Fruit fly (Drosophila melanogaster) whole organism, embryonic: Measurements from ENCODE around the gene P5CDh2.

Experiments
- CG10959 ChIP-seq: fragments of 200-800 bp; sonication (Bioruptor generic); IDR thresholded peaks from 2 replicates; pipeline ENCODE4 v1.3.6; 2022; ENCODE audit warnings: missing biosample characterization, missing genetic modification characterization
- CG11398 ChIP-seq: fragments of 200-800 bp; sonication (Bioruptor generic); optimal IDR thresholded peaks from 2 replicates; lab custom pipeline; 2016; ENCODE audit warnings: missing biosample characterization, missing genetic modification characterization
- CG11456 ChIP-seq: fragments of 200-800 bp; sonication (Bioruptor generic); IDR thresholded peaks from 3 replicates; pipeline ENCODE4 v1.3.6; 2022; ENCODE audit warnings: missing biosample characterization, missing genetic modification characterization
- CG1233 ChIP-seq: fragments of 200-800 bp; sonication (Bioruptor generic); optimal IDR thresholded peaks from 4 replicates; lab custom pipeline; 2018; ENCODE audit warnings: missing biosample characterization, mild to moderate bottlenecking, missing genetic modification characterization
- CG12659 ChIP-seq: fragments of 200-800 bp; sonication (Bioruptor generic); optimal IDR thresholded peaks from 3 replicates; lab custom pipeline; 2017; ENCODE audit warnings: mild to moderate bottlenecking, missing biosample characterization, missing genetic modification reagents, missing genetic modification characterization
- CG13123 ChIP-seq: fragments of 200-800 bp; sonication (Bioruptor generic); optimal IDR thresholded peaks from 2 replicates; lab custom pipeline; 2016; ENCODE audit warnings: missing biosample characterization, missing genetic modification characterization
- CG13287 ChIP-seq: fragments of 200-800 bp; sonication (Bioruptor generic); IDR thresholded peaks from 2 replicates; pipeline ENCODE4 v1.3.6; 2022; ENCODE audit warnings: missing biosample characterization, missing genetic modification characterization; ENCODE audit not compliant: partially characterized antibody
- CG14965 ChIP-seq: fragments of 200-800 bp; sonication (Bioruptor generic); optimal IDR thresholded peaks from 2 replicates; lab custom pipeline; 2016; ENCODE audit warnings: missing biosample characterization, missing genetic modification characterization, borderline replicate concordance
- CG15011 ChIP-seq: fragments of 200-800 bp; sonication (Bioruptor generic); optimal IDR thresholded peaks from 3 replicates; lab custom pipeline; 2018; ENCODE audit warnings: missing biosample characterization, mild to moderate bottlenecking, missing genetic modification characterization
- CG15073 ChIP-seq: fragments of 200-800 bp; sonication (Bioruptor generic); optimal IDR thresholded peaks from 2 replicates; lab custom pipeline; 2016; ENCODE audit warnings: missing biosample characterization, missing genetic modification characterization
- CG1602 ChIP-seq: fragments of 200-800 bp; sonication (Bioruptor generic); optimal IDR thresholded peaks from 3 replicates; lab custom pipeline; 2016; ENCODE audit warnings: missing biosample characterization, missing genetic modification characterization
- CG16815 ChIP-seq: fragments of 200-800 bp; sonication (Bioruptor generic); optimal IDR thresholded peaks from 3 replicates; lab custom pipeline; 2017; ENCODE audit warnings: missing biosample characterization, mild to moderate bottlenecking, missing genetic modification characterization
- CG17912 ChIP-seq: fragments of 200-800 bp; sonication (Bioruptor generic); optimal IDR thresholded peaks from 2 replicates; lab custom pipeline; 2018; ENCODE audit warnings: missing biosample characterization, mild to moderate bottlenecking, missing genetic modification characterization
- CG34224 ChIP-seq: fragments of 200-800 bp; sonication (Bioruptor generic); IDR thresholded peaks from 3 replicates; pipeline ENCODE4 v1.3.6; 2022; ENCODE audit warnings: missing biosample characterization, missing genetic modification characterization; ENCODE audit not compliant: partially characterized antibody
- CG3838 ChIP-seq: fragments of 200-800 bp; sonication (Bioruptor generic); optimal IDR thresholded peaks from 3 replicates; lab custom pipeline; 2016; ENCODE audit warnings: missing biosample characterization, missing genetic modification characterization
- CG43689 ChIP-seq: fragments of 200-800 bp; sonication (Bioruptor generic); IDR thresholded peaks from 2 replicates; pipeline ENCODE4 v1.3.6; 2022; ENCODE audit warnings: missing biosample characterization, missing genetic modification characterization
- CG5953 ChIP-seq: fragments of 200-800 bp; sonication (Bioruptor generic); IDR thresholded peaks from 2 replicates; pipeline ENCODE4 v1.3.6; 2022; ENCODE audit warnings: missing biosample characterization, missing genetic modification characterization
- CG7271 ChIP-seq: fragments of 200-800 bp; sonication (Bioruptor generic); optimal IDR thresholded peaks from 2 replicates; lab custom pipeline; 2018; ENCODE audit warnings: missing biosample characterization, mild to moderate bottlenecking, missing genetic modification characterization, moderate library complexity
- CG8290 ChIP-seq, 3 experiments: fragments of 200-800 bp; sonication (Bioruptor generic); optimal IDR thresholded peaks; 2 replicates each; lab custom pipeline; 2016 to 2019; ENCODE audit warnings: missing biosample characterization in 3 of 3, missing genetic modification characterization in 3 of 3, mild to moderate bottlenecking in 2 of 3, moderate library complexity in 1 of 3
- CG8765 ChIP-seq: fragments of 200-800 bp; sonication (Bioruptor generic); IDR thresholded peaks from 2 replicates; pipeline ENCODE4 v1.3.6; 2022; ENCODE audit warnings: missing biosample characterization, missing genetic modification characterization
- CG9609 ChIP-seq: fragments of 200-800 bp; sonication (Bioruptor generic); optimal IDR thresholded peaks from 3 replicates; lab custom pipeline; 2016; ENCODE audit warnings: missing biosample characterization, missing genetic modification characterization
- E2f1 ChIP-seq: fragments of 200-800 bp; sonication (Bioruptor generic); IDR thresholded peaks from 2 replicates; pipeline ENCODE4 v1.3.6; 2022; ENCODE audit warnings: missing biosample characterization, missing genetic modification characterization
- Hey ChIP-seq: fragments of 200-800 bp; sonication (Bioruptor generic); optimal IDR thresholded peaks from 3 replicates; lab custom pipeline; 2018; ENCODE audit warnings: missing biosample characterization, mild to moderate bottlenecking, missing genetic modification characterization
- Lhr ChIP-seq: fragments of 200-800 bp; sonication (Bioruptor generic); optimal IDR thresholded peaks from 3 replicates; lab custom pipeline; 2017; ENCODE audit warnings: mild to moderate bottlenecking, missing biosample characterization, missing genetic modification reagents, missing genetic modification characterization
- Lpt ChIP-seq: fragments of >200 bp; optimal IDR thresholded peaks from 2 replicates; lab custom pipeline; 2018; ENCODE audit warnings: missing biosample characterization, missing genetic modification characterization
- Mes4 ChIP-seq: fragments of 200-800 bp; sonication (Bioruptor generic); optimal IDR thresholded peaks from 2 replicates; lab custom pipeline; 2016; ENCODE audit warnings: missing biosample characterization, missing genetic modification characterization
- NfI ChIP-seq: fragments of 200-800 bp; sonication (Bioruptor generic); optimal IDR thresholded peaks from 3 replicates; lab custom pipeline; 2018; ENCODE audit warnings: missing biosample characterization, mild to moderate bottlenecking, missing genetic modification characterization, moderate library complexity
- Sox102F ChIP-seq: fragments of 200-800 bp; sonication (Bioruptor generic); optimal IDR thresholded peaks from 2 replicates; lab custom pipeline; 2018; ENCODE audit warnings: missing biosample characterization, mild to moderate bottlenecking, missing genetic modification characterization, moderate library complexity
- Trl ChIP-seq, 3 experiments: fragments of >200 bp in 2 of 3; fragments of 200-800 bp in 1 of 3; sonication (Bioruptor generic) in 1 of 3; optimal IDR thresholded peaks; 2 replicates in 1 of 3; 3 replicates in 2 of 3; lab custom pipeline; 2016 to 2017; ENCODE audit warnings: missing biosample characterization in 1 of 3, missing genetic modification characterization in 1 of 3
- bigmax ChIP-seq: fragments of 200-800 bp; sonication (Bioruptor generic); optimal IDR thresholded peaks from 2 replicates; lab custom pipeline; 2018; ENCODE audit warnings: missing biosample characterization, mild to moderate bottlenecking, missing genetic modification characterization
- cato ChIP-seq: fragments of 200-800 bp; sonication (Bioruptor generic); optimal IDR thresholded peaks from 2 replicates; lab custom pipeline; 2016; ENCODE audit warnings: missing biosample characterization, missing genetic modification characterization, borderline replicate concordance
- crp ChIP-seq, 2 experiments: fragments of 200-800 bp; sonication (Bioruptor generic); optimal IDR thresholded peaks; 2 replicates in 1 of 2; 3 replicates in 1 of 2; lab custom pipeline; 2017; ENCODE audit warnings: missing biosample characterization in 2 of 2, missing genetic modification characterization in 2 of 2, mild to moderate bottlenecking in 1 of 2, moderate library complexity in 1 of 2
- en ChIP-seq: fragments of 200-800 bp; sonication (Bioruptor generic); optimal IDR thresholded peaks from 2 replicates; lab custom pipeline; 2016; ENCODE audit warnings: missing biosample characterization, missing genetic modification characterization
- fd102C ChIP-seq: fragments of 200-800 bp; sonication (Bioruptor generic); optimal IDR thresholded peaks from 2 replicates; lab custom pipeline; 2018; ENCODE audit warnings: missing biosample characterization, mild to moderate bottlenecking, missing genetic modification characterization, moderate library complexity
- gt ChIP-seq: fragments of 200-800 bp; sonication (Bioruptor generic); IDR thresholded peaks from 2 replicates; pipeline ENCODE4 v1.3.6; 2022; ENCODE audit warnings: missing biosample characterization, missing genetic modification characterization
- klu ChIP-seq: fragments of 200-800 bp; sonication (Bioruptor generic); IDR thresholded peaks from 2 replicates; pipeline ENCODE4 v1.3.6; 2022; ENCODE audit warnings: missing biosample characterization, missing genetic modification characterization
- lab ChIP-seq: fragments of 200-800 bp; sonication (Bioruptor generic); optimal IDR thresholded peaks from 3 replicates; lab custom pipeline; 2017; ENCODE audit warnings: missing biosample characterization, missing genetic modification characterization, mild to moderate bottlenecking, moderate library complexity, missing genetic modification reagents
- lmd ChIP-seq: fragments of 200-800 bp; sonication (Bioruptor generic); IDR thresholded peaks from 2 replicates; pipeline ENCODE4 v1.3.6; 2022; ENCODE audit warnings: missing biosample characterization, missing genetic modification characterization
- nerfin-2 ChIP-seq: fragments of 200-800 bp; sonication (Bioruptor generic); IDR thresholded peaks from 2 replicates; pipeline ENCODE4 v1.3.6; 2022; ENCODE audit warnings: missing biosample characterization, missing genetic modification characterization; ENCODE audit not compliant: partially characterized antibody
- nmo ChIP-seq: fragments of 200-800 bp; sonication (Bioruptor generic); optimal IDR thresholded peaks from 2 replicates; lab custom pipeline; 2018; ENCODE audit warnings: missing biosample characterization, mild to moderate bottlenecking, missing genetic modification characterization, moderate library complexity
- org-1 ChIP-seq: fragments of 200-800 bp; sonication (Bioruptor generic); optimal IDR thresholded peaks from 2 replicates; lab custom pipeline; 2017; ENCODE audit warnings: missing biosample characterization, missing genetic modification characterization
- pnt ChIP-seq: fragments of 200-800 bp; sonication (Bioruptor generic); optimal IDR thresholded peaks from 3 replicates; lab custom pipeline; 2016; ENCODE audit warnings: missing biosample characterization, missing genetic modification characterization
- psq ChIP-seq: fragments of 200-800 bp; sonication (Bioruptor generic); optimal IDR thresholded peaks from 2 replicates; lab custom pipeline; 2017; ENCODE audit warnings: missing biosample characterization, missing genetic modification characterization
- tgo ChIP-seq: fragments of 200-800 bp; sonication (Bioruptor generic); IDR thresholded peaks from 3 replicates; pipeline ENCODE4 v1.3.6; 2022; ENCODE audit warnings: missing biosample characterization, missing genetic modification characterization

Gene P5CDh2

dm6 chr3R:21856098-21856872, 21.5 kb upstream of the P5CDh2 start, which contains the start of gene glec (continued):
- no peak for TF ChIP-seq CG14965
- TF ChIP-seq gt = no peak
- peak; percentile 33; the same call in 1 of the 2 replicates for TF ChIP-seq nerfin-2 (GFP tag; lab: Robert Waterston, UW)
- no peak; the same call in 1 of the 2 replicates for TF ChIP-seq lmd (GFP tag; lab: Robert Waterston, UW)
- TF ChIP-seq cato (GFP tag; lab: Kevin White, UChicago) = no peak
- TF ChIP-seq crp (GFP tag; optimal IDR thresholded peaks at IDR 0.05; lab: Kevin White, UChicago) = no peak
- TF ChIP-seq CG10959 (GFP tag; lab: Robert Waterston, UW) = no peak
- no peak for TF ChIP-seq Mes4 (GFP tag; lab: Kevin White, UChicago)
- peak; percentile 56 for TF ChIP-seq psq
- TF ChIP-seq E2f1 (GFP tag; lab: Robert Waterston, UW) = peak; percentile 8; the same call in 1 of the 2 replicates
- no peak for TF ChIP-seq CG43689 (GFP tag; lab: Robert Waterston, UW)
- peak; percentile 63 for TF ChIP-seq lab (GFP tag; lab: Kevin White, UChicago)
- no peak for TF ChIP-seq Lpt (GFP tag; lab: Kevin White, UChicago)
- no peak for TF ChIP-seq pnt (GFP tag; lab: Kevin White, UChicago)
- TF ChIP-seq CG5953 (GFP tag; lab: Robert Waterston, UW) = no peak
- no peak for TF ChIP-seq CG15073 (GFP tag; lab: Kevin White, UChicago)
- TF ChIP-seq org-1 (GFP tag; lab: Kevin White, UChicago) = no peak
- TF ChIP-seq CG34224 (GFP tag; lab: Robert Waterston, UW) = peak; percentile 47; the same call in 1 of the 3 replicates
- TF ChIP-seq Hey (tag; lab: Kevin White, UChicago) = no peak
- TF ChIP-seq CG3838 (GFP tag; lab: Kevin White, UChicago) = no peak
- peak; percentile 45 for TF ChIP-seq nmo (GFP tag; lab: Kevin White, UChicago)
- no peak for TF ChIP-seq CG1233 (GFP tag; lab: Kevin White, UChicago)
- no peak for TF ChIP-seq CG7271 (tag; lab: Kevin White, UChicago)
- no peak for TF ChIP-seq fd102C (GFP tag; lab: Kevin White, UChicago)
- TF ChIP-seq CG15011 = no peak
- TF ChIP-seq CG17912 (GFP tag; lab: Kevin White, UChicago) = peak; percentile 45
- peak; percentile 61; the same call in 1 of the 2 replicates for TF ChIP-seq CG13287
- TF ChIP-seq en = no peak
- TF ChIP-seq tgo = 0 out of 3 replicates have a peak, but pooled peaks have one; percentile 31
- peak; percentile 28 for TF ChIP-seq NfI (GFP tag; lab: Kevin White, UChicago)
- TF ChIP-seq Lhr (GFP tag; lab: Kevin White, UChicago) = no peak
- no peak for TF ChIP-seq klu (GFP tag; lab: Robert Waterston, UW)
- TF ChIP-seq Trl (optimal IDR thresholded peaks at IDR 0.05; lab: Kevin White, UChicago) = peak; percentile 90 to 93
- peak; percentile 67 for TF ChIP-seq Trl (GFP tag; optimal IDR thresholded peaks at IDR 0.05; lab: Kevin White, UChicago)
- peak; percentile 48 for TF ChIP-seq CG1602 (GFP tag; lab: Kevin White, UChicago)
- peak; percentile 25 for TF ChIP-seq CG12659 (GFP tag; lab: Kevin White, UChicago)
- TF ChIP-seq CG11398 (GFP tag; lab: Kevin White, UChicago) = no peak
- no peak for TF ChIP-seq CG13123 (GFP tag; lab: Kevin White, UChicago)
- TF ChIP-seq CG9609 (GFP tag; lab: Kevin White, UChicago) = no peak
- peak; percentile 7 for TF ChIP-seq CG16815
- peak; percentile 36 for TF ChIP-seq Sox102F (GFP tag; lab: Kevin White, UChicago)
- TF ChIP-seq bigmax (GFP tag; lab: Kevin White, UChicago) = no peak
- no peak for TF ChIP-seq CG8290 (GFP tag; optimal IDR thresholded peaks at IDR 0.05; lab: Kevin White, UChicago)
- TF ChIP-seq CG8290 (tag; optimal IDR thresholded peaks at IDR 0.05; lab: Kevin White, UChicago) = peak in 1 of 2 experiments; percentile 89
- 0 out of 3 replicates have a peak, but pooled peaks have one; percentile 37 for TF ChIP-seq CG11456 (GFP tag; lab: Robert Waterston, UW)
- TF ChIP-seq CG8765 = no peak
- TF ChIP-seq, all 482 proteins: peak for 241
